Worm (Caenorhabditis elegans): ENCODE results near the gene fbxa-67.

Gene fbxa-67

DNA sequence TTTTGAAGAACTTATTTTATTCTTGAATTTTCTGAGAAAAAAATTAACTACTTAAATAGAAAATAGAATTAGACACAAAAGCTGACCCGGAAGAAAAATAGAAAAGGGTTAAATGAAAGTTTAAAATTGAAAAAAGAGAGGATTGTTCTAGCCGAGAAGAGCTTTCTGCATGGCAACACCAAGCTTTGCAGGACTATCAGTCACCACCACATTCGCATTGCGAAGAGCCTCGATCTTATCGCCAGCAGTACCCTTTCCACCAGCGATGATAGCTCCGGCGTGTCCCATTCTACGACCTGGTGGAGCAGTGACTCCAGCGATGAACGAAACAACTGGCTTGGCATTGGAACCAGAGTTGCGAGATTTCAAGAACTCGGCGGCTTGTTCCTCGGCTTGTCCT, 50.3 kb downstream of the fbxa-67 start:
- TF ChIP-seq zag-1 (tag; optimal IDR thresholded peaks at IDR 0.05) = no peak
